Fruit fly (Drosophila melanogaster): ENCODE measurements around the gene CG15599.
A peak's percentile ranks its signal among the peaks of the same experiment; 100 is the strongest.

CG15599 gene

dm6 chrX:15733995-15734394 lies 45.3 kb upstream of the CG15599 start, which contains the start of the genes CG12379 and MagR (continued):
- TF ChIP-seq twi (tag; optimal IDR thresholded peaks at IDR 0.05) (peak; percentile 76), ci (GFP tag; IDR thresholded peaks at IDR 0.05) (no peak), Elba2 (GFP tag; optimal IDR thresholded peaks at IDR 0.05) (peak; percentile 8), tgo (GFP tag; IDR thresholded peaks at IDR 0.05) (peak; percentile 42; the same call in 1 of the 3 replicates), Drgx (GFP tag; IDR thresholded peaks at IDR 0.05) (no peak), CG11247 (GFP tag; IDR thresholded peaks at IDR 0.05) (no peak), Dll (GFP tag; IDR thresholded peaks at IDR 0.05; ENCODE audit: partially characterized antibody) (peak; percentile 80), CG31224 (GFP tag; IDR thresholded peaks at IDR 0.05) (peak; percentile 49; the same call in 1 of the 2 replicates), CG12236 (GFP tag; optimal IDR thresholded peaks at IDR 0.05) (peak; percentile 2), hbn (GFP tag; IDR thresholded peaks at IDR 0.05; ENCODE audit: partially characterized antibody) (peak; percentile 66), sna (GFP tag; IDR thresholded peaks at IDR 0.05; ENCODE audit: partially characterized antibody) (peak; percentile 66; the same call in 1 of the 2 replicates), amos (GFP tag; IDR thresholded peaks at IDR 0.05; ENCODE audit: partially characterized antibody) (peak; percentile 78), Trl (optimal IDR thresholded peaks at IDR 0.05) (no peak), Trl (GFP tag; optimal IDR thresholded peaks at IDR 0.05) (peak; percentile 40), NK7.1 (GFP tag; optimal IDR thresholded peaks at IDR 0.05) (peak; percentile 27), ken (GFP tag; IDR thresholded peaks at IDR 0.05) (no peak), pros (GFP tag; optimal IDR thresholded peaks at IDR 0.05) (no peak), stc (GFP tag; IDR thresholded peaks at IDR 0.05) (no peak), CG6175 (GFP tag; IDR thresholded peaks at IDR 0.05) (no peak), Xbp1 (GFP tag; optimal IDR thresholded peaks at IDR 0.05) (peak; percentile 56), TFAM (GFP tag; optimal IDR thresholded peaks at IDR 0.05) (no peak), CG4424 (GFP tag; optimal IDR thresholded peaks at IDR 0.05) (peak; percentile 49), prd (optimal IDR thresholded peaks at IDR 0.05) (no peak), prd (GFP tag; IDR thresholded peaks at IDR 0.05) (peak; percentile 70), BtbVII (GFP tag; optimal IDR thresholded peaks at IDR 0.05) (peak; percentile 19), CG7963 (GFP tag; IDR thresholded peaks at IDR 0.05; ENCODE audit: partially characterized antibody) (peak; percentile 60), Oaz (GFP tag; IDR thresholded peaks at IDR 0.05) (peak; percentile 48; the same call in 1 of the 2 replicates), Med (GFP tag) (peak; percentile 91), pan (optimal IDR thresholded peaks at IDR 0.05) (no peak), pan (GFP tag; optimal IDR thresholded peaks at IDR 0.05 in 1 of 2, IDR thresholded peaks at IDR 0.05 in 1 of 2) (no peak), HHEX (GFP tag; optimal IDR thresholded peaks at IDR 0.05) (no peak), rib (GFP tag; IDR thresholded peaks at IDR 0.05) (no peak), CG30403 (GFP tag; optimal IDR thresholded peaks at IDR 0.05) (peak; percentile 74), Neu2 (GFP tag; optimal IDR thresholded peaks at IDR 0.05; ENCODE audit: borderline replicate concordance) (peak; percentile 98), B-H1 (GFP tag; IDR thresholded peaks at IDR 0.05) (no peak), trh (GFP tag; optimal IDR thresholded peaks at IDR 0.05) (no peak), inv (GFP tag; IDR thresholded peaks at IDR 0.05; ENCODE audit: partially characterized antibody) (peak; percentile 78), PHDP (tag; optimal IDR thresholded peaks at IDR 0.05) (peak; percentile 30), CG10267 (tag; optimal IDR thresholded peaks at IDR 0.05) (peak; percentile 52), sens-2 (GFP tag; IDR thresholded peaks at IDR 0.05) (no peak), salm (tag; optimal IDR thresholded peaks at IDR 0.05) (no peak), Tbp (GFP tag; optimal IDR thresholded peaks at IDR 0.05) (no peak), nerfin-2 (GFP tag; IDR thresholded peaks at IDR 0.05; ENCODE audit: partially characterized antibody) (peak; percentile 62), E2f1 (GFP tag; IDR thresholded peaks at IDR 0.05) (peak; percentile 32; the same call in 1 of the 2 replicates), Fer2 (tag; optimal IDR thresholded peaks at IDR 0.05) (peak; percentile 57), run (tag; optimal IDR thresholded peaks at IDR 0.05) (no peak), luna (GFP tag; optimal IDR thresholded peaks at IDR 0.05) (no peak), gsb-n (tag; optimal IDR thresholded peaks at IDR 0.05) (no peak), Poxn (GFP tag; IDR thresholded peaks at IDR 0.05) (no peak), kah (GFP tag; optimal IDR thresholded peaks at IDR 0.05) (peak; percentile 6), cas (GFP tag; IDR thresholded peaks at IDR 0.05) (no peak), ash1 (GFP tag; optimal IDR thresholded peaks at IDR 0.05) (no peak)

All from whole organism, embryonic.